Worm (Caenorhabditis elegans) whole organism, L1 larva: ENCODE data around the gene mog-4.

Experiments
- C16A3.4 ChIP-seq: fragments of 150-350 bp; optimal IDR thresholded peaks from 2 replicates; lab custom pipeline; 2014; ENCODE audit warnings: missing biosample characterization, missing genetic modification characterization
- Y116A8C.19 ChIP-seq: sonication (generic microtip); optimal IDR thresholded peaks from 2 replicates; lab custom pipeline; 2016; ENCODE audit warnings: missing compliant biosample characterization, missing genetic modification characterization, borderline replicate concordance
- alr-1 ChIP-seq: fragments of 200-800 bp; sonication (Bioruptor generic); optimal IDR thresholded peaks from 2 replicates; lab custom pipeline; 2018; ENCODE audit warnings: borderline replicate concordance, mild to moderate bottlenecking, missing genetic modification characterization, missing compliant biosample characterization
- ama-1 ChIP-seq: fragments of 150-350 bp; optimal IDR thresholded peaks from 2 replicates; lab custom pipeline; 2014
- blmp-1 ChIP-seq: fragments of 150-350 bp; optimal IDR thresholded peaks from 2 replicates; lab custom pipeline; 2014; ENCODE audit warnings: missing biosample characterization, missing genetic modification characterization
- ceh-8 ChIP-seq: fragments of 200-800 bp; sonication (Bioruptor generic); optimal IDR thresholded peaks from 2 replicates; lab custom pipeline; 2018; ENCODE audit warnings: mild to moderate bottlenecking, missing genetic modification characterization, moderate library complexity, missing compliant biosample characterization
- ceh-82 ChIP-seq, 3 experiments: fragments of 150-350 bp in 1 of 3; sonication (generic microtip) in 2 of 3; optimal IDR thresholded peaks; 2 replicates each; lab custom pipeline; 2014 to 2017; ENCODE audit warnings: missing biosample characterization in 3 of 3, missing genetic modification characterization in 3 of 3
- ces-1 ChIP-seq: fragments of 150-350 bp; optimal IDR thresholded peaks from 2 replicates; lab custom pipeline; 2014; ENCODE audit warnings: missing biosample characterization, missing genetic modification reagents, missing genetic modification characterization
- efl-1 ChIP-seq, 4 experiments: fragments of 150-350 bp; optimal IDR thresholded peaks in 3 of 4; peaks in 1 of 4; 1 replicate in 1 of 4; 2 replicates in 3 of 4; lab custom pipeline; 2014; ENCODE audit warnings: missing biosample characterization in 2 of 4, missing genetic modification characterization in 2 of 4, missing genetic modification reagents in 2 of 4
- elt-3 ChIP-seq, 6 experiments: fragments of 150-350 bp in 1 of 6; sonication (generic microtip); optimal IDR thresholded peaks; 2 replicates each; lab custom pipeline; 2017 to 2018; ENCODE audit warnings: missing biosample characterization in 6 of 6, missing genetic modification characterization in 6 of 6, inconsistent platforms in 1 of 6
- fkh-4 ChIP-seq: sonication (generic microtip); optimal IDR thresholded peaks from 2 replicates; lab custom pipeline; 2016; ENCODE audit warnings: missing compliant biosample characterization, missing genetic modification characterization, borderline replicate concordance
- fos-1 ChIP-seq: fragments of 150-350 bp; optimal IDR thresholded peaks from 2 replicates; lab custom pipeline; 2014; ENCODE audit warnings: missing biosample characterization, missing genetic modification characterization
- grh-1 ChIP-seq: fragments of 200-800 bp; sonication (Bioruptor generic); IDR thresholded peaks from 2 replicates; pipeline ENCODE4 v1.3.6; 2022; ENCODE audit warnings: missing genetic modification reagents, missing genetic modification characterization, missing compliant biosample characterization
- irx-1 ChIP-seq: sonication (generic microtip); optimal IDR thresholded peaks from 2 replicates; lab custom pipeline; 2016; ENCODE audit warnings: missing genetic modification characterization, missing compliant biosample characterization
- isw-1 ChIP-seq: fragments of 200-800 bp; sonication (Bioruptor generic); IDR thresholded peaks from 2 replicates; pipeline ENCODE4 v1.3.6; 2022; ENCODE audit warnings: missing genetic modification characterization, missing compliant biosample characterization
- lin-13 ChIP-seq: fragments of 150-350 bp; optimal IDR thresholded peaks from 2 replicates; lab custom pipeline; 2014; ENCODE audit warnings: missing biosample characterization, missing genetic modification reagents, missing genetic modification characterization
- lin-15B ChIP-seq: fragments of 150-350 bp; sonication (generic microtip); optimal IDR thresholded peaks from 3 replicates; lab custom pipeline; 2014; ENCODE audit warnings: missing biosample characterization, missing genetic modification characterization
- lin-39 ChIP-seq: fragments of 150-350 bp; optimal IDR thresholded peaks from 2 replicates; lab custom pipeline; 2014; ENCODE audit warnings: missing biosample characterization, missing genetic modification reagents, missing genetic modification characterization
- mab-9 ChIP-seq: fragments of 200-800 bp; sonication (Bioruptor generic); IDR thresholded peaks from 2 replicates; pipeline ENCODE4 v1.3.6; 2022; ENCODE audit warnings: missing genetic modification reagents, missing genetic modification characterization, missing compliant biosample characterization
- mep-1 ChIP-seq: fragments of 150-350 bp; optimal IDR thresholded peaks from 2 replicates; lab custom pipeline; 2014; ENCODE audit warnings: missing biosample characterization, missing genetic modification characterization
- nhr-47 ChIP-seq: sonication (generic microtip); optimal IDR thresholded peaks from 2 replicates; lab custom pipeline; 2016; ENCODE audit warnings: mild to moderate bottlenecking, missing genetic modification characterization, moderate library complexity, missing compliant biosample characterization
- nhr-85 ChIP-seq: sonication (generic microtip); peaks from one replicate; lab custom pipeline; 2016; ENCODE audit warnings: missing genetic modification characterization, inconsistent platforms, missing compliant biosample characterization
- nhr-90 ChIP-seq: sonication (generic microtip); optimal IDR thresholded peaks from 2 replicates; lab custom pipeline; 2016; ENCODE audit warnings: mild to moderate bottlenecking, missing genetic modification characterization, missing compliant biosample characterization; ENCODE audit not compliant: poor library complexity
- rnt-1 ChIP-seq: sonication (generic microtip); optimal IDR thresholded peaks from 2 replicates; lab custom pipeline; 2016; ENCODE audit warnings: mild to moderate bottlenecking, missing genetic modification characterization, moderate library complexity, missing compliant biosample characterization
- skn-1 ChIP-seq: fragments of 150-350 bp; optimal IDR thresholded peaks from 2 replicates; lab custom pipeline; 2014; ENCODE audit warnings: missing biosample characterization, missing genetic modification characterization
- unc-130 ChIP-seq: fragments of 150-350 bp; optimal IDR thresholded peaks from 2 replicates; lab custom pipeline; 2017; ENCODE audit warnings: missing biosample characterization, missing genetic modification characterization, inconsistent platforms
- vab-15 ChIP-seq: sonication (generic microtip); optimal IDR thresholded peaks from 2 replicates; lab custom pipeline; 2017; ENCODE audit warnings: missing genotype, mild to moderate bottlenecking, missing genetic modification characterization, missing compliant biosample characterization
- ztf-11 ChIP-seq, 2 experiments: sonication (generic microtip); optimal IDR thresholded peaks; 2 replicates each; lab custom pipeline; 2016 to 2017; ENCODE audit warnings: missing genetic modification characterization in 2 of 2, missing biosample characterization in 1 of 2, missing compliant biosample characterization in 1 of 2

mog-4 gene

DNA sequence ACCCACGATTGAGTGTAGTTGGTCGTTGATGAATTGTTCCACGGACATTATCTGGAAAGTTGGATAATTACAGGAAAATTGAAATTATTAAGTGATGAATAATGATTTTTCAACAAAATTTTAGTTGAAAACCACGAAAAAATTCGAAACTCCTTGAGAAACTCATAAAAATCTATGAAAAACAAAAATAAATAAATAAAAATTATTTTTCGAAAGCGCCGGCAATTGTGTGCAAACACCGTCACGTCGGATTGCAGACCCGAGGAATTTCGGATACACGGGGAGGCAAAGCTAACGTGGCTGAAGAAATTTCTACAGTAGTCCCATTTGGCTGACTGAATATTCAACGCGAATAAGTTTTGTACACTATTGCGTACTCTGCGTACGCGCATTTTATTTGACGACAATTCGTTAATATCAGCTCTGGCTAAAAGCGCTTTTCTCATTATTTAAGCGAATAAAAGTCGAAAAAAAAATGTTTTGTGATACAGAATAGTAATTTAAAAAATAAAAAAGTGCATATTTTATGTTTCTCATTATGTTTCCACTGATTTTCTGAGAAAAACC lies at the start of gene mog-4 (continued):
- TF ChIP-seq ceh-82 (tag; optimal IDR thresholded peaks at IDR 0.05; lab: Kevin White, UChicago) (peak; percentile 61 to 74 (median 63)), blmp-1 (tag; lab: Kevin White, UChicago) (peak; percentile 49), mab-9 (GFP tag; lab: Robert Waterston, UW) (peak; percentile 100), fkh-4 (tag; lab: Kevin White, UChicago) (peak; percentile 89), lin-13 (GFP tag; lab: Kevin White, UChicago) (peak; percentile 71), irx-1 (peak; percentile 95), ces-1 (peak; percentile 34), mep-1 (peak; percentile 88), Y116A8C.19 (tag; lab: Kevin White, UChicago) (peak; percentile 59), nhr-90 (tag; lab: Kevin White, UChicago) (peak; percentile 98), C16A3.4 (tag; lab: Kevin White, UChicago) (peak; percentile 82), nhr-47 (peak; percentile 99), fos-1 (peak; percentile 26), ceh-8 (GFP tag; lab: Kevin White, UChicago) (peak; percentile 95), unc-130 (tag; lab: Kevin White, UChicago) (peak; percentile 81), skn-1 (peak; percentile 33)

DNA sequence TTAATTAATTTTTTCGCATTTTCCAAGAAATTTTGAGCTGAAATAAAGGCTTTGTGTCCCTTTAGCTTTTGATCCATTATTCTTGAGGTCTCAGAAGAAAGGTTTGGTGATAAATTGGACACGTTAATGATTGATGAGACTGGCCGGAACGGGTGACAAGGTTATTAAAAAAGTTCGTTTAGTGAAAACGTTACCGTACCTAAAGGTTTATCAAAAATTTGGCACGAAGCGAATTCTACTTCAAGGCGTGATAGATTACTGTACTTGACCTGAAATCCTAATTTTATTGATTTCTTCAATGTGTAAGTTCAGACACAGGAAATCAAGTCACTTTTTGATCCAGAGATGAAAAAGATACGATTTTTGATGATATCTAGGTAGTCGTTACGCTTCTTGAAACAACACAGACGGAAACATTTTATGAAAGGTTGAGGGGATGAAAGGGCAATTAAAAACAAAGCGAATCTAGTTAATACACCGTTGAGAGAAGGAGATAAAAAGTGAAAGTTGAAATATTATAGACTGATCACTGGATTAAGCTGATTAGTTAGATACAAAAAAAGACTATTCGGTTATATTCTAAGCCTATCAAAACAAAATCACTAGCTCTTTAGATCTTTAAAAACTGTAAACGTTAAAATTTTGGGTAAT lies 49.2 kb upstream of the mog-4 start:
- TF ChIP-seq vab-15 (tag; lab: Kevin White, UChicago) (no peak), lin-39 (tag; lab: Kevin White, UChicago) (peak; percentile 16), ama-1 (peak; percentile 20), efl-1 (optimal IDR thresholded peaks at IDR 0.05; lab: Kevin White, UChicago) (no peak), efl-1 (GFP tag; optimal IDR thresholded peaks at IDR 0.05 in 1 of 2; lab: Kevin White, UChicago) (peak in 1 of 2 experiments; percentile 50), isw-1 (GFP tag; lab: Robert Waterston, UW) (no peak), blmp-1 (tag; lab: Kevin White, UChicago) (peak; percentile 42)

DNA sequence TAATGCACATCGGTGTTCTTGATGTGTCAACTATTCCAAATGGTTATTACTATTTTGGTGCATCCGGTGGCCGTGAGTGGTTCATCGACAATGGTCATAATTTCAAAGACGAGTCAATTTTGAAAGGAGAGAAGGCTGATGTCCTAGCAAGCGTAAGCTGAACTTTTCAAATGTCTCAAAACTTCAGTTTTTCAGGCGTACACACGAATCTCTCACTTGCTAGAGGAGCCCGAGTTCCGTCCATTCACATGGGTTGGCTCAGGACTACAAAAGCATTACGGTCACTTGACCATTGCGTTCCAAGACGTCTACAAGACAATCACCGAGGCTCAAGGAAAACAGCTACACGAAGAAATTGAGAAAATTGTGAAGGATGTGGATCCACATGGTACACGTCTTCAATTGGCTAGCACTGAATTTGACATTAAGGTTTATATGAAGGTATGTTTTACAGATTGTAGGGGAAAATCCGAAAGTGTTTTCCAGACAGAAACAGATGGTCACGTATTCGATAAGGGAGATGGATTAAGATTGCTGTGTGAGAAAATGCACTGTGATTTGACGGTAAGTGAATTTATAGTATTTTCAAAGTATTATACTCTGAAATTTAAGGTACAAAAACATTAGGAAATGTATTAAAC lies 48.0 kb upstream of the mog-4 start:
- TF ChIP-seq lin-15B (tag; lab: Kevin White, UChicago) (no peak), elt-3 (tag; optimal IDR thresholded peaks at IDR 0.05; lab: Kevin White, UChicago) (no peak), efl-1 (optimal IDR thresholded peaks at IDR 0.05; lab: Kevin White, UChicago) (no peak), efl-1 (GFP tag; optimal IDR thresholded peaks at IDR 0.05 in 1 of 2; lab: Kevin White, UChicago) (peak in 1 of 2 experiments; percentile 30), ztf-11 (tag; optimal IDR thresholded peaks at IDR 0.05; lab: Kevin White, UChicago) (no peak)

DNA sequence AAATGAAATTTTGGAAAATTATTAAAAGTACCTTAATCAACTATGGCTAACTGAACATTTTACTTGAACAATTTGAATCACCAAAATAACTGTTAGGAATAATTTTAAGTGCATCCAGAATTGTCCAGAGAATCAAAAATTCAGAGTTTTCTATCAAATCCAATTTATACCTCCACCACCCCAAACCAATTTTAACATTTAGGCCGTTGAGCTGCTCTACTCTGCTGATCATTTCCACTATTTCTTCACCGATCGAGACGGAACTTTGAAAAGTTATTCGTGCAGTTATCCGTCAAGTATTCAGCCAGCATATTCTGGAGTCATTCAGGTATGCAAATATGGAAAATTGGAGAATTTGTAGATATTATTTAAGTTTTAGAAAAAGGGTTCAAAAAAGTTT lies 47.1 kb upstream of the mog-4 start:
- TF ChIP-seq efl-1 (optimal IDR thresholded peaks at IDR 0.05; lab: Kevin White, UChicago) (no peak), efl-1 (GFP tag; optimal IDR thresholded peaks at IDR 0.05 in 1 of 2; lab: Kevin White, UChicago) (peak in 1 of 2 experiments; percentile 51), rnt-1 (tag; lab: Kevin White, UChicago) (no peak), unc-130 (tag; lab: Kevin White, UChicago) (no peak), mab-9 (GFP tag; lab: Robert Waterston, UW) (no peak)
- TF ChIP-seq, all 84 proteins: peak for 1

DNA sequence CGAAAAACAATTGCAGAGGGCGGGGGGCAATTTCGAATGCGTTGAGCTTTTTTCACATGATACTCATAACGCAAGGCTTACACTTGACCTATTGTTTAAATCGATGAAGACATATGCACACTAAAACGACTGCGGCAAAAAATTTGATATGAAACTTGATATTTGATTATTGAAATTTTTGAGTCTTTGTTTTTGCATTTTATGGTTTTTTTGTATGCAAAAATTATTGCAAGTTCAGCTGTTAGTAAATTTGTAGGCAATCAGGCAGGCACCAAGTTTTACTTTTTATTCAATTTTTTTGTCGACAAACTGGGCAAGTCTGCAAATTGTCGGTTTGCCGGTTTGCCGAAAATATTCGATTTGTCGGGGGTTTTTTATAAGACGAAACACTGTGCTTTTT lies 44.8 kb upstream of the mog-4 start, which contains the start of gene arl-3:
TSS of gene arl-3 (plus strand) at position 301 of the 400 bp plus-strand sequence.
- TF ChIP-seq efl-1 (optimal IDR thresholded peaks at IDR 0.05; lab: Kevin White, UChicago) (no peak), efl-1 (GFP tag; optimal IDR thresholded peaks at IDR 0.05 in 1 of 2; lab: Kevin White, UChicago) (peak in 1 of 2 experiments; percentile 74), lin-39 (tag; lab: Kevin White, UChicago) (no peak)

DNA sequence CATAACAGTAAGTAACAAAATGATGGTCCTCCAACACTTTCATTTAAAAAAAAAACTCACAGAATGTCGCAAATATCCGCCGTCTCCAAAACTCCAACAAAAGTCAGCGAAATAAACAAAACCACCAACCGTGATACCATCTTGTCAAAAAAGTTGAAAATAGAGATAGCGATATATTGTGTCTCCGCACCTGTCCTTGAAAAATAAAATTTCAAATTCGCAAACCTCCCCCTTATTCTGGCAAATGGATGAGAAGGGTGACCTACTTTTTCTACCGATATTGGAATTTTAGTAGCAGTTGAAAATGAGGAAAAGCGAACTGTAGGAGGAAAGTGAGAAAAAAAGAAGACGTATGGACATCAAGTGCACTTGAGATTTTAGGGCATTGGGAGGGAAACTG lies 44.1 kb upstream of the mog-4 start, which contains the start of gene F19H8.2:
TSS of gene F19H8.2 (minus strand) at position 391 of the 400 bp plus-strand sequence.
- peak; percentile 68 for TF ChIP-seq nhr-85
- peak; percentile 84 for TF ChIP-seq blmp-1 (tag; lab: Kevin White, UChicago)
- TF ChIP-seq mep-1, result peak; percentile 12
- no peak for TF ChIP-seq alr-1 (tag; lab: Kevin White, UChicago)
- no peak for TF ChIP-seq grh-1
